Worm (Caenorhabditis elegans) whole organism, midembryonic: ENCODE measurements around the gene nhr-241.

ENCODE experiments used
- T22C8.4 ChIP-seq: fragments of 200-800 bp; sonication (Bioruptor generic); IDR thresholded peaks from 2 replicates; pipeline ENCODE4 v1.3.6; 2022; ENCODE audit warnings: missing genetic modification characterization, missing compliant biosample characterization
- cog-1 ChIP-seq: sonication (generic microtip); optimal IDR thresholded peaks from 2 replicates; lab custom pipeline; 2016; ENCODE audit warnings: missing genetic modification characterization, missing compliant biosample characterization
- flt-1 ChIP-seq: fragments of 200-800 bp; sonication (Bioruptor generic); IDR thresholded peaks from 2 replicates; pipeline ENCODE4 v1.3.6; 2022; ENCODE audit warnings: missing genetic modification characterization, missing compliant biosample characterization
- klf-2 ChIP-seq: fragments of 200-800 bp; sonication (Bioruptor generic); conservative IDR thresholded peaks from 2 replicates; pipeline ENCODE4 v1.3.6; 2022; ENCODE audit warnings: missing genetic modification reagents, missing genetic modification characterization, missing compliant biosample characterization
- med-1 ChIP-seq: sonication (generic microtip); optimal IDR thresholded peaks from 2 replicates; lab custom pipeline; 2017; ENCODE audit warnings: missing genetic modification characterization, mild to moderate bottlenecking, missing compliant biosample characterization, antibody characterized with exemption, missing genetic modification reagents; ENCODE audit not compliant: insufficient read depth
- ref-1 ChIP-seq: fragments of 200-800 bp; sonication (Bioruptor generic); conservative IDR thresholded peaks from 2 replicates; pipeline ENCODE4 v1.3.6; 2022; ENCODE audit warnings: missing genetic modification reagents, missing genetic modification characterization, missing compliant biosample characterization
- tab-1 ChIP-seq: fragments of 200-800 bp; sonication (Bioruptor generic); IDR thresholded peaks from 2 replicates; pipeline ENCODE4 v1.3.6; 2022; ENCODE audit warnings: missing genetic modification characterization, missing compliant biosample characterization
- ztf-23 ChIP-seq: fragments of 200-800 bp; sonication (Bioruptor generic); IDR thresholded peaks from 2 replicates; pipeline ENCODE4 v1.3.6; 2022; ENCODE audit warnings: missing genetic modification reagents, missing genetic modification characterization, missing compliant biosample characterization
- ztf-29 ChIP-seq: fragments of 200-800 bp; sonication (Bioruptor generic); IDR thresholded peaks from 2 replicates; pipeline ENCODE4 v1.3.6; 2022; ENCODE audit warnings: missing genetic modification reagents, missing genetic modification characterization, missing compliant biosample characterization

nhr-241 gene

DNA sequence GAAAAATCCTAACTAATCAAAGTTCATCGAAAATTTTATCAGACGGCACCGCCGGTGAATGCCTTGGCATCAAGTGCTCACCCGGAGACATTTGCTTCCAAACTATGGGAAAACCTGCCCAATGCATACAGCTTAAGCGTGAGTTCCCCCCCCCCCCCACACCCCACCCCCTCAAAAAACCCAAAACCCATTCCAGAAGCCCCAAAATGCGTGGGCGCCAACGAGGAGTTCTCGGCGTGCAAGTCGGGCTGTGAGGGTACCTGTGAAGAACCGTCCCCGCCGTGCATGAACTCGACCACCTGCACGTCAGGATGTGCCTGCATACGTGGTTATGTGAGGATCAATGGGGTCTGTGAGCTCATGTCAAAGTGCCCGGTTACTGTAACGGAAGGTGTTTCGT lies 24.9 kb upstream of the nhr-241 start:
- TF ChIP-seq T22C8.4 (GFP tag; lab: Robert Waterston, UW) (no peak), ref-1 (GFP tag; lab: Robert Waterston, UW) (no peak), flt-1 (GFP tag; lab: Robert Waterston, UW) (no peak), cog-1 (tag; lab: Kevin White, UChicago) (no peak), tab-1 (GFP tag; lab: Robert Waterston, UW) (no peak), med-1 (GFP tag; lab: Kevin White, UChicago) (no peak), ztf-29 (GFP tag; lab: Robert Waterston, UW) (no peak), ztf-23 (GFP tag; lab: Robert Waterston, UW) (no peak), klf-2 (GFP tag; lab: Robert Waterston, UW) (no peak)

DNA sequence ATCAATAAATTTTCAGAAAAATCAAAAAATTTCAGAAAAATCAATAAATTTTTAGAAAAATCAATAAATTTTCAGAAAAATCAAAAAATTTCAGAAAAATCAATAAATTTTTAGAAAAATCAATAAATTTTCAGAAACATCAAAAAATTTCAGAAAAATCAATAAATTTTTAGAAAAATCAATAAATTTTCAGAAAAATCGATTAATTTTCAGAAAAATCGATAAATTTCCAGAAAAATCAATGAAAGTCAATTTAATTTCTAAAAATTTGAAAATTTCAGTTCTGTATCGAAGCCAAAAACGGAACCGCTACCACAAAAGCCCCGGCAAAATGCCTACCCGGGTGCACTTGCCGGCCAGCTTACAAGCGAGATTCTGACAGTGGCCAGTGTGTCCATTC lies 23.9 kb upstream of the nhr-241 start:
- TF ChIP-seq T22C8.4 (GFP tag; lab: Robert Waterston, UW): peak; percentile 60

DNA sequence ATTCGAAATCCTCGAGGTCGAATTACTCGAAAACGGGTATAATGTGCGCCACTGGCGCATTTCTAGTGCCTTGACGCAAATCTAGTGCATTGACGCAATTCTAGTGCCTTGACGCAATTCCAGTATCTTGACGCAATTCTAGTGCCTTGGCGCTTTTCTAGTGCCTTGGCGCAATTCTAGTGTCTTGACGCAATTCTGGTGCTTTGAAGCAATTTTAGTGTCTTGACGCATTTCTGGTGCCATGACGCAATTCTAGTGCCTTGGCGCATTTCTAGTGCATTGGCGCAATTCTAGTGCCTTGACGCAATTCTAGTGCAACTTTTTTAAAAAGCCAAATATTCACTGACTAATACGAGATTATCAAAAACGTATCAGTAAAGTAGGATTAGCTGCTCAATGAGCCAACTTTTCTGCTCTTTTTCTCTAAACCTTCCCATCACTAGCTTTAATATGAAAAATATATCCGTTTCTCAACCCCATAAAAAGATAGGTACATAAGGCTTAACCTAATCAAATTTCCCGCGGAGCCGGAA lies 14.7 kb upstream of the nhr-241 start, which contains the start of gene Y69H2.17:
Gene Y69H2.17, plus strand, starts transcription at position 483 of the 533 bp plus-strand sequence.
- no peak for TF ChIP-seq T22C8.4 (GFP tag; lab: Robert Waterston, UW)
- no peak for TF ChIP-seq klf-2 (GFP tag; lab: Robert Waterston, UW)
- TF ChIP-seq tab-1 (GFP tag; lab: Robert Waterston, UW): no peak
- no peak for TF ChIP-seq ztf-23 (GFP tag; lab: Robert Waterston, UW)
- no peak for TF ChIP-seq ref-1 (GFP tag; lab: Robert Waterston, UW)
- no peak for TF ChIP-seq med-1 (GFP tag; lab: Kevin White, UChicago)
- no peak for TF ChIP-seq cog-1 (tag; lab: Kevin White, UChicago)
- TF ChIP-seq ztf-29 (GFP tag; lab: Robert Waterston, UW): no peak

DNA sequence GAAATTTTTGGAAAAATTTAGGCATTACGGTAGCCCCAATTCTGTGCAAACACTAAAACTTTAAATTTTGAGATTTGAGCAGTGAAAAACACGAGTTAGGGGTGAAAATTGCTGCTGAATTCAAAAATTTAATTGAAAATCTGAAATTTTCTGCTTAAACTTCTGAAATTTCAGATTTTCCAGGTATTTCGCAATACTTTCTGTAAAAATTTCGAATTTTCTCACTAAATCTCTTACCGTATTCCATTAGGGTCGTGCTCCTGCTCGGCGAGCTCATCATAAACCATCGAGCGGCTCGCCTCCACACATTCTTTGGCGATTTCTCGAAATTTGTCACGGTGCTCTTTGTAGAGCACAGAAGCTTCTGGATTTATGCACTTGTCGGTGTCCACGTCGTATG lies 11.9 kb upstream of the nhr-241 start:
- no peak for TF ChIP-seq flt-1 (GFP tag; lab: Robert Waterston, UW)
- no peak for TF ChIP-seq cog-1 (tag; lab: Kevin White, UChicago)
- no peak for TF ChIP-seq T22C8.4 (GFP tag; lab: Robert Waterston, UW)
- TF ChIP-seq med-1 (GFP tag; lab: Kevin White, UChicago): no peak
- no peak for TF ChIP-seq ztf-23 (GFP tag; lab: Robert Waterston, UW)
- no peak for TF ChIP-seq ztf-29 (GFP tag; lab: Robert Waterston, UW)
- no peak for TF ChIP-seq ref-1 (GFP tag; lab: Robert Waterston, UW)
- TF ChIP-seq klf-2 (GFP tag; lab: Robert Waterston, UW): no peak
- no peak for TF ChIP-seq tab-1 (GFP tag; lab: Robert Waterston, UW)

DNA sequence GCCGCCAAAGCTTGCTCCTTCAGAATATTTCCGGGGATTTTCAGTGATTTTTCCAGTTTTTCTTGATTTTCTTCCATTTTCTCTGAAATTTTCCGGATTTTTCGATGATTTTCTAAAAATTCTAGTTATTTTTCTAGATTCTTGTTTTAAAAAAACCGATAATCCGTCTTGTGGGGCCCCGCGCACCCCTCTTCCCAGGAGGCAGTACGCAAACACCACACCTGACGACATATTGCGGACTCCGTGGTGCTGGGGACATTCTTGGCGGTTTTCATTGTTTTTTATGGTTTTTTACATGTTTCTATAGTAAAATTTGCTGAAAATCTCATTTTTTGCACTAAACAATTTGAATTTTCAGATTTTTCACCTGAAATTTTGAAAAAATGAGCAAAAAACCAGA lies 9.6 kb upstream of the nhr-241 start, which contains the start of the genes ubc-19 and Y69H2.7:
Gene ubc-19, minus strand, starts transcription at position 82 of the 400 bp plus-strand sequence.
Gene Y69H2.7, plus strand, starts transcription at position 309 of the 400 bp plus-strand sequence.
- TF ChIP-seq tab-1 (GFP tag; lab: Robert Waterston, UW): no peak

DNA sequence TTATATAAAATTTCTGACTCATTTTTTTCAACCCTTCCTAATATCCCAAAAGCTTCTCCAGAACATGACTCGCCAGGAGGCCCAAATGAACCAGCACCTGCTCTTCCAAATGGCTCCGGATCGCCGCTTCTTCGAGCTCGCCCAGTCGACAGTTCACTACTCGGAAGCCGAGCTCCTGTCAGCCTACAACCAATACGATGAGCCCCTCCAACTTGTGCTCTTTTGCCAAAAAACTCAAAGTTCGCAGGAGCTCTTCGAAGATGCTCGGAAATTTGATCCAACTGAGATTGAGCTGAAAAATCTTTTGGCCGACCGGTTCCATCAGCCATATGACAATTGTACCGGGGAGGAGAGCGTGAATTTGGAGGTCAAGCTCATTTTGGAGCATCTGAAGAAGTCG lies 3.8 kb upstream of the nhr-241 start:
- TF ChIP-seq tab-1 (GFP tag; lab: Robert Waterston, UW) (no peak), T22C8.4 (GFP tag; lab: Robert Waterston, UW) (no peak), klf-2 (GFP tag; lab: Robert Waterston, UW) (no peak), flt-1 (GFP tag; lab: Robert Waterston, UW) (no peak), med-1 (GFP tag; lab: Kevin White, UChicago) (no peak), ztf-29 (GFP tag; lab: Robert Waterston, UW) (no peak), ztf-23 (GFP tag; lab: Robert Waterston, UW) (no peak), ref-1 (GFP tag; lab: Robert Waterston, UW) (no peak), cog-1 (tag; lab: Kevin White, UChicago) (no peak)

DNA sequence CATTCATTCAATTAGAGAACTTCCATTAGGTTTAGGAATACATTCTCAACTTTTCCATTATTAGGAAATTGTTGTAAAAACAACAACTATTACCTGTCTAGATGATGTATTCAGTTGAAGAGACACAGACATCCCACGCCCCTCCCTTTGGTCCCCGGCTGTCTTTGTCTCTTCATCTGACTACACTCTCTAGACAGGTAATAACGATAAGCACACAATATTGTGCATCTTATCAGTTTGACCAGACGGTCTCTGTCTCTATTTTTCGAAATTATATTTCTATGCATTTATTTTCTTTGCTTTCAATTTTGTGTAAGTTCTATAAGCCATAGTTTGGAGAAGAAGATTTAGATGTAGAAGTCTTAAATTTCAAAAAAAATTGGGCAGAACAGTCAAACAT lies 2.1 kb downstream of the nhr-241 start, which contains the start of gene Y69H2.9:
Gene Y69H2.9, plus strand, starts transcription at position 233 of the 400 bp plus-strand sequence.
- TF ChIP-seq T22C8.4 (GFP tag; lab: Robert Waterston, UW) (no peak), tab-1 (GFP tag; lab: Robert Waterston, UW) (no peak), flt-1 (GFP tag; lab: Robert Waterston, UW) (no peak), cog-1 (tag; lab: Kevin White, UChicago) (no peak), ztf-29 (GFP tag; lab: Robert Waterston, UW) (no peak), ztf-23 (GFP tag; lab: Robert Waterston, UW) (no peak), ref-1 (GFP tag; lab: Robert Waterston, UW) (no peak), klf-2 (GFP tag; lab: Robert Waterston, UW) (no peak), med-1 (GFP tag; lab: Kevin White, UChicago) (no peak)

DNA sequence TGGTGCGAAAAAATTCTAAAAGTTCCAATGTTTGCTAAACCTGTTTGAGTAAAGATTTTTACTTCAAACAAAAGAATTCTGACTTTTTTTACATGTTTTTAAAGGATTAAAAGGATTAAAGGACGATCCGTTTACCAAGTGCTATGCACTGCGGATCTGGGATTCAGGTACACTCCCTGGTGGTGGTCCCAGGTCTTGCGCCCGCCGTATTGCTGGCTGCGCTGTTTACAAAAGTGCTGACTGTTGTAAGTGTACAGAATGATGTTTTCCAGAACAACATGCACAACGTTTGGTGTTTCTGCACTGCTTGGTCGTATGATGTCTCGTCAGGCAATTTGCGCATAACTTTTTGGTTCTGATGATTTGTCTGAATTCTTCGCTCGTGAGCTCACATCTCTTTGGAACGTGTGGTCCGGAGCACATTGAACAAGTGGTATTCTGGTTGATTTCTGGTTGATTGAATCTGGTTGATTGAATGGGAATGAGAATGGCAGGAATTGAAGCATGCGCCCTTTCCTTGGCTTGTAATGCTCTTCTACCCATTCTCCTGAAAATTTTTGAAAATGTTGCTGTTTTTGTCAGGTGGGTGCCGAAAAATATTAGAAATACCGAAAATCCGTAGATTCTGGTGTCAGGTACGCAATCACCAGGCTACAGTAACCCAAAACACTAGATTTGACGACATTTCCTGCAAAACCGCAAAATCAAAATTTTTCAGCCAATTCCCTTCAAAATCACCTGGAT lies 6.2 kb downstream of the nhr-241 start:
- TF ChIP-seq tab-1 (GFP tag; lab: Robert Waterston, UW): peak; percentile 57; the same call in 1 of the 2 replicates
- TF ChIP-seq T22C8.4 (GFP tag; lab: Robert Waterston, UW): peak; percentile 49; the same call in 1 of the 2 replicates
- TF ChIP-seq ref-1 (GFP tag; lab: Robert Waterston, UW): no peak; the same call in none of the 2 replicates

DNA sequence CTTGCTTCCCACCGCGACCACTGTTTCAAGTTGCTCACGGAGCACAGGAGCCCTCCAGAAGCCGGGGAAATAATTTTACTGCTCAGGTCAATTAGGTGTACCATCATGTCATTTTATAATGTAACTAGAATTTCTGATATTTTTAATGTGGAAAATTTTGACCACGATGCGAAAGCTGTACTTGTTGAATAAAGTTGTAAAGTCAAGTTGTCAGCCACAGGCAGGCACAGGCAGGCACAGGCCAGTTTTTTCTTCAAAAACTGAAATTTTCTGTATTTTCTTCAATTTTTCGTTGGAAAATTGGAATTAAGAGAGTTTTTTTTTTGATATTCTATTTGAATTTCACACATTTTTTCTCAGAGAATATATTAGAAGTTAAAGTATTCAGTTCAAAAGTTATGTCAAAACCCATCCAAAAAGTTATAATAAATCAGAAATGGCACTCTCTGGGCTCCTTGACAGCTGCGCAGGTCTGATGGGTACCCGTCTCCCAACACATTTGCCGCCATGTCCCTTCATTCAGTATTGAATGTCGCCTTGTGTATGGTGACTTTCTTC lies 6.9 kb downstream of the nhr-241 start, which contains the start of gene Y17D7C.1:
Gene Y17D7C.1, plus strand, starts transcription at position 508 of the 558 bp plus-strand sequence.
- TF ChIP-seq ref-1 (GFP tag; lab: Robert Waterston, UW) (no peak; the same call in 1 of the 2 replicates), flt-1 (GFP tag; lab: Robert Waterston, UW) (no peak), klf-2 (GFP tag; lab: Robert Waterston, UW) (no peak)
